Worm (Caenorhabditis elegans): Measurements from ENCODE around the gene K08H2.3.

DNA sequence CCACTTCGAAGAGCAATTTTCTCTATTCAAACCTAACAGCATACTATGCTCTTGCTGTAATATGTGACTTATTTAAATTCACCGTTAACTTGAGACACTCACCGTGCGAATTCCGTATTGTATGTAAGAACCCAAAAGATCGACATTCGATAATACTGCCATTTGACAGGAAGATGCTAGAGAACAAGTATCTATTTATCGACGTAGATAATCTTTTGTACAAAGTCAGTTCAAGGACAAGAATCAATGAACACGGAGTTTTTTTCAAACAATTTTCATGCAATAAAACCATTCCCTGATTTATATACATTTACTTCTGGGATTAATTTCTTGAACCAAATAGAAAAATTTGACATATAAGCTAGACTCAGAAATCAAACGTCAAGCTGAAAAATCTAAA lies 11.1 kb downstream of the K08H2.3 start, which contains the start of gene K08H2.7:
- TF ChIP-seq ztf-29 (GFP tag; IDR thresholded peaks at IDR 0.05) = no peak
- no peak for TF ChIP-seq tab-1 (GFP tag; IDR thresholded peaks at IDR 0.05)
- TF ChIP-seq flt-1 (GFP tag; IDR thresholded peaks at IDR 0.05) = no peak
- TF ChIP-seq med-1 (GFP tag; optimal IDR thresholded peaks at IDR 0.05; ENCODE audit: insufficient read depth) = no peak
- TF ChIP-seq T22C8.4 (GFP tag; IDR thresholded peaks at IDR 0.05) = no peak
- no peak for TF ChIP-seq ztf-23 (GFP tag; IDR thresholded peaks at IDR 0.05)
- no peak for TF ChIP-seq klf-2 (GFP tag; conservative IDR thresholded peaks at IDR 0.05)
